Worm (Caenorhabditis elegans) whole organism, midembryonic: Measurements from ENCODE around the gene ins-21.

Experiments
- T22C8.4 ChIP-seq: fragments of 200-800 bp; sonication (Bioruptor generic); IDR thresholded peaks from 2 replicates; pipeline ENCODE4 v1.3.6; 2022; ENCODE audit warnings: missing genetic modification characterization, missing compliant biosample characterization
- cog-1 ChIP-seq: sonication (generic microtip); optimal IDR thresholded peaks from 2 replicates; lab custom pipeline; 2016; ENCODE audit warnings: missing genetic modification characterization, missing compliant biosample characterization
- flt-1 ChIP-seq: fragments of 200-800 bp; sonication (Bioruptor generic); IDR thresholded peaks from 2 replicates; pipeline ENCODE4 v1.3.6; 2022; ENCODE audit warnings: missing genetic modification characterization, missing compliant biosample characterization
- klf-2 ChIP-seq: fragments of 200-800 bp; sonication (Bioruptor generic); conservative IDR thresholded peaks from 2 replicates; pipeline ENCODE4 v1.3.6; 2022; ENCODE audit warnings: missing genetic modification reagents, missing genetic modification characterization, missing compliant biosample characterization
- med-1 ChIP-seq: sonication (generic microtip); optimal IDR thresholded peaks from 2 replicates; lab custom pipeline; 2017; ENCODE audit warnings: missing genetic modification characterization, mild to moderate bottlenecking, missing compliant biosample characterization, antibody characterized with exemption, missing genetic modification reagents; ENCODE audit not compliant: insufficient read depth
- ref-1 ChIP-seq: fragments of 200-800 bp; sonication (Bioruptor generic); conservative IDR thresholded peaks from 2 replicates; pipeline ENCODE4 v1.3.6; 2022; ENCODE audit warnings: missing genetic modification reagents, missing genetic modification characterization, missing compliant biosample characterization
- tab-1 ChIP-seq: fragments of 200-800 bp; sonication (Bioruptor generic); IDR thresholded peaks from 2 replicates; pipeline ENCODE4 v1.3.6; 2022; ENCODE audit warnings: missing genetic modification characterization, missing compliant biosample characterization
- ztf-23 ChIP-seq: fragments of 200-800 bp; sonication (Bioruptor generic); IDR thresholded peaks from 2 replicates; pipeline ENCODE4 v1.3.6; 2022; ENCODE audit warnings: missing genetic modification reagents, missing genetic modification characterization, missing compliant biosample characterization
- ztf-29 ChIP-seq: fragments of 200-800 bp; sonication (Bioruptor generic); IDR thresholded peaks from 2 replicates; pipeline ENCODE4 v1.3.6; 2022; ENCODE audit warnings: missing genetic modification reagents, missing genetic modification characterization, missing compliant biosample characterization

ins-21 gene

ce11 chrIII:10018007-10018406 is 5.5 kb upstream of the ins-21 start:
- no peak for TF ChIP-seq med-1
- no peak for TF ChIP-seq flt-1 (GFP tag; lab: Robert Waterston, UW)

ce11 chrIII:10025989-10026388 is 2.4 kb downstream of the ins-21 start, which contains the start of gene ins-22:
Gene ins-22 (plus strand): TSS chrIII:10026289.
- TF ChIP-seq cog-1 (tag; lab: Kevin White, UChicago) (no peak), T22C8.4 (no peak), med-1 (no peak), ztf-23 (GFP tag; lab: Robert Waterston, UW) (no peak), klf-2 (GFP tag; lab: Robert Waterston, UW) (no peak), ztf-29 (GFP tag; lab: Robert Waterston, UW) (no peak), tab-1 (no peak), ref-1 (GFP tag; lab: Robert Waterston, UW) (no peak), flt-1 (GFP tag; lab: Robert Waterston, UW) (no peak)

DNA sequence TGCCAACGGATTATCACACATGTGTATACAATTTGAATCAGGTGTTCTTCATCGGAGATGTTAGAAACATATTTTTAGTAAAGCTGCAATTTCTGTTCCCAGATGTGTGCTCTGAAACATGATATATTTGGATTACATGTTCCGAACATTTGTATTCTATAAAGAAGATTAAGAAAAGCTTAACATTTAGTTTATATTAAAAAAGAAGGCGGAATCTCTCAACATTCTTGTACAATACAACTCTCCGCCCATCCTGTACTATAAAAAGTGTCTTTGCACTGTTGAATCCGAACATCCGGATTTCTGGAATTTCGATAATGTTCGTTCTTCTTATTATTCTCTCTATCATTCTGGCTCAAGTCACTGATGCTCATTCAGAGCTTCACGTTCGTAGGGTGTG is 4.4 kb downstream of the ins-21 start, which contains the start of gene ins-23:
ins-23 (plus strand) TSS at position 301 of the 400 bp plus-strand sequence.
- no peak for TF ChIP-seq ref-1 (GFP tag; lab: Robert Waterston, UW)
- TF ChIP-seq klf-2 (GFP tag; lab: Robert Waterston, UW) = no peak
- TF ChIP-seq ztf-29 (GFP tag; lab: Robert Waterston, UW) = no peak

DNA sequence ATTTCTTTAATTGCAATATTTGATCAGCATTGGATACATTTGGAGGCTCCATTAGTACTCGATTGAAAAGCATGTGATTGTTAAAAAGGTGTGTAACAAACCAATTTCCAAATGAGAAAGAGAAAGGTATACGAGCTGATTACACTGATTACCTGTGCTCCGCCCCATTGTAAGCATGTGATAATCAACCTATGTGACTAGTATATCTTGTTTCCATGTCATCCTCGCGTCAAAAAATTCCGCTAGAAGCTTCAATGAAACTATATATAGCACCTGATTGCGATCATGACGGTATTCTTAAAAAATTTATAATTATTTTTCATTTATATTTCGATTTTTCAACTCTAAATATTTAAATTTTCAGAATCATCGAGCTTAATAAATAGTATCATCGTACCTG is 7.0 kb downstream of the ins-21 start, which contains the start of gene M04D8.4:
M04D8.4 (minus strand) TSS at position 101 of the 400 bp plus-strand sequence.
- TF ChIP-seq ztf-23 (GFP tag; lab: Robert Waterston, UW) (no peak), klf-2 (GFP tag; lab: Robert Waterston, UW) (no peak), ztf-29 (GFP tag; lab: Robert Waterston, UW) (no peak), flt-1 (GFP tag; lab: Robert Waterston, UW) (no peak), cog-1 (tag; lab: Kevin White, UChicago) (no peak), T22C8.4 (no peak), tab-1 (no peak), ref-1 (GFP tag; lab: Robert Waterston, UW) (no peak), med-1 (no peak)

ce11 chrIII:10033213-10033612 is 9.7 kb downstream of the ins-21 start, which contains the start of gene M04D8.5:
Gene M04D8.5 (minus strand): TSS chrIII:10033313.
- TF ChIP-seq cog-1 (tag; lab: Kevin White, UChicago) = no peak
- no peak for TF ChIP-seq ztf-29 (GFP tag; lab: Robert Waterston, UW)
- no peak for TF ChIP-seq ref-1 (GFP tag; lab: Robert Waterston, UW)
- TF ChIP-seq T22C8.4 = no peak
- no peak for TF ChIP-seq klf-2 (GFP tag; lab: Robert Waterston, UW)
- no peak for TF ChIP-seq flt-1 (GFP tag; lab: Robert Waterston, UW)
- TF ChIP-seq ztf-23 (GFP tag; lab: Robert Waterston, UW) = no peak
- TF ChIP-seq med-1 = no peak

ce11 chrIII:10033881-10034280 is 10.3 kb downstream of the ins-21 start, which contains the start of gene M04D8.8:
Gene M04D8.8 (plus strand): TSS chrIII:10034181.
- TF ChIP-seq med-1 = no peak
- TF ChIP-seq ref-1 (GFP tag; lab: Robert Waterston, UW) = no peak
- TF ChIP-seq T22C8.4 = no peak
- no peak for TF ChIP-seq ztf-29 (GFP tag; lab: Robert Waterston, UW)
- no peak for TF ChIP-seq cog-1 (tag; lab: Kevin White, UChicago)
- no peak for TF ChIP-seq ztf-23 (GFP tag; lab: Robert Waterston, UW)
- TF ChIP-seq tab-1 = no peak
- TF ChIP-seq flt-1 (GFP tag; lab: Robert Waterston, UW) = no peak

ce11 chrIII:10035783-10036182 is 12.2 kb downstream of the ins-21 start, which contains the start of gene xbx-3:
Gene xbx-3 (plus strand): TSS chrIII:10035945.
- TF ChIP-seq ref-1 (GFP tag; lab: Robert Waterston, UW) = no peak
- no peak for TF ChIP-seq flt-1 (GFP tag; lab: Robert Waterston, UW)
- no peak for TF ChIP-seq T22C8.4
- TF ChIP-seq tab-1 = no peak
- TF ChIP-seq med-1 = no peak

DNA sequence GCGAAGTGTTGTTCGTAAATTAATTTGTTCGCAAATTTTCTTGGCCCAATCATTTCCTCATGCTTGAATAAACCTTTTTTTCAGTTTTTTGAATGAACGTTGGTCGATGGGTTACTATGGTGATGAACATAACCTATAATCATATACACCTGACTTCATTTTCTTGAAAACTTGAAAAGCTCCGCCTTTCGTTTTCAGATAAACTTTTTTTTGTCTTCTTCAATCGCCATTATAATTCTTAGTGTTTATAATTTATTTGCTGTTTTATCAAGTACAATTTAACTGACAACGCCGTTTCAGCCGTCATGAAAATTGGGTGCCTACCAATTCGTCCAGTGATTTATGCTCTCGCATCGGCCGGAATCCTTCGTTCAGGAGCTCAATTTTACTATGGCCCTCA is 13.6 kb downstream of the ins-21 start, which contains the start of gene M04D8.7:
M04D8.7 (plus strand) TSS at position 301 of the 400 bp plus-strand sequence.
- TF ChIP-seq tab-1 (no peak), ztf-29 (GFP tag; lab: Robert Waterston, UW) (no peak), klf-2 (GFP tag; lab: Robert Waterston, UW) (no peak), T22C8.4 (no peak), ref-1 (GFP tag; lab: Robert Waterston, UW) (no peak), med-1 (no peak), cog-1 (tag; lab: Kevin White, UChicago) (no peak), flt-1 (GFP tag; lab: Robert Waterston, UW) (no peak), ztf-23 (GFP tag; lab: Robert Waterston, UW) (no peak)

DNA sequence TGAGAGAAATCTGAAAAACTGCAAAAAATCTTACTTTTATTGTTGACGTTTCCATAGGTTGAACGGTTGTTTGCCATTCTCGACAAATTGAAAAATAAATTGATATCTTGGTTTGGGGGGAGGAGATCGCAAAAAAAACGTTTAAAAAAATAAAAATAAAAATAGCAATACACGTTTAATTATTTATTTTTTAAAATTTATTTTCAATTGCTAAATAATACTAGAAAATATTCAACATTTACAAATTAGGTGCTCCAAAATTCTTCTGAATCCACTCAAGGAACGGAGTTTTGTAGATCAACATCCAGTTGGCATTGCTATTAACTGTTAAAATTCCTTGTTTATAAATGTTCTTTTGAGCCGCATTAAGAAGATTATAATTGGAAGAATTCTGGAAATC is 16.5 kb downstream of the ins-21 start, which contains the start of gene T16G12.7:
T16G12.7 (minus strand) TSS at position 101 of the 400 bp plus-strand sequence.
- TF ChIP-seq ref-1 (GFP tag; lab: Robert Waterston, UW) (no peak), tab-1 (no peak), flt-1 (GFP tag; lab: Robert Waterston, UW) (no peak), klf-2 (GFP tag; lab: Robert Waterston, UW) (no peak), T22C8.4 (no peak), cog-1 (tag; lab: Kevin White, UChicago) (no peak), med-1 (no peak), ztf-23 (GFP tag; lab: Robert Waterston, UW) (no peak), ztf-29 (GFP tag; lab: Robert Waterston, UW) (no peak)

DNA sequence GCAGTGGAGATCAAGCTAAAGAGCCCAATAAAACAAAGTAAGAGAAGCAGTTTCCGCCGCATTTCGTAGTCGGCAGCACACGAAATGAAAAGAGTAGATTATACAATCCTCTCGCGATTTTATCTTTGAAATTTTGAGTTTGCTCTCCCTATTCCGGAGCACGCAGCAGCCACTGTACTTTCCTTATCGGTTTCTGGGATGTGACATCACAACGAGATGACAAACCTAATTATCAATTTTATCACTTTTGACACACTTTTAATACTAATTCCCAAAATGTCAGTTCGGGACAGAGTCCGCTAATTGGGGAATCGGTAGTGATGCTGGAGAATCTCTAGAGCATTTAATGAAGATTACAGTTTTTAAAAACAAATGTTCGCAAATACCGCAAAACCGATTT is 26.1 kb downstream of the ins-21 start, which contains the start of gene T16G12.1:
T16G12.1 (minus strand) TSS at position 176 of the 400 bp plus-strand sequence.
- TF ChIP-seq med-1 = no peak
- TF ChIP-seq ztf-29 (GFP tag; lab: Robert Waterston, UW) = no peak
- no peak for TF ChIP-seq tab-1
- TF ChIP-seq ref-1 (GFP tag; lab: Robert Waterston, UW) = no peak
- no peak for TF ChIP-seq klf-2 (GFP tag; lab: Robert Waterston, UW)
- TF ChIP-seq ztf-23 (GFP tag; lab: Robert Waterston, UW) = no peak
- no peak for TF ChIP-seq T22C8.4
- no peak for TF ChIP-seq cog-1 (tag; lab: Kevin White, UChicago)
- TF ChIP-seq flt-1 (GFP tag; lab: Robert Waterston, UW) = no peak
